Fruit fly (Drosophila melanogaster) whole organism, wandering third instar larva: ENCODE data around the gene bmm.

Experiments used
- Abd-B ChIP-seq: fragments of >200 bp; optimal IDR thresholded peaks from 2 replicates; lab custom pipeline; 2017; ENCODE audit warnings: missing biosample characterization, missing genetic modification characterization
- CG9705 ChIP-seq: fragments of 200-800 bp; sonication (Bioruptor generic); optimal IDR thresholded peaks from 2 replicates; lab custom pipeline; 2018; ENCODE audit warnings: missing biosample characterization, mild to moderate bottlenecking, missing genetic modification characterization
- Dfd ChIP-seq: fragments of >200 bp; optimal IDR thresholded peaks from 2 replicates; lab custom pipeline; 2017; ENCODE audit warnings: missing biosample characterization, missing genetic modification characterization
- Dif ChIP-seq: fragments of 200-275, 200-300 bp; sonication (Bioruptor generic); optimal IDR thresholded peaks from 2 replicates; lab custom pipeline; 2018; ENCODE audit warnings: missing biosample characterization, missing genetic modification characterization; ENCODE audit not compliant: partially characterized antibody
- HLH106 ChIP-seq: fragments of 200-800 bp; optimal IDR thresholded peaks from 3 replicates; lab custom pipeline; 2019; ENCODE audit warnings: missing biosample characterization, mild to moderate bottlenecking, missing genetic modification characterization, moderate library complexity
- Hr83 ChIP-seq: fragments of 200-300 bp; sonication (Bioruptor generic); optimal IDR thresholded peaks from 2 replicates; lab custom pipeline; 2016; ENCODE audit warnings: missing biosample characterization, mild to moderate bottlenecking, missing genetic modification characterization, moderate library complexity; ENCODE audit not compliant: poor library complexity, severe bottlenecking
- Sp1 ChIP-seq: fragments of 200-800 bp; sonication (Bioruptor generic); optimal IDR thresholded peaks from 3 replicates; lab custom pipeline; 2019; ENCODE audit warnings: missing biosample characterization, mild to moderate bottlenecking, missing genetic modification characterization, moderate library complexity
- Vsx2 ChIP-seq: fragments of 200-300, 225-300 bp; sonication (Bioruptor generic); optimal IDR thresholded peaks from 2 replicates; lab custom pipeline; 2018; ENCODE audit warnings: missing biosample characterization, missing genetic modification characterization; ENCODE audit not compliant: partially characterized antibody
- dmrt93B ChIP-seq: fragments of 200-800 bp; sonication (Bioruptor generic); optimal IDR thresholded peaks from 2 replicates; lab custom pipeline; 2018; ENCODE audit warnings: missing biosample characterization, mild to moderate bottlenecking, missing genetic modification characterization
- ey ChIP-seq: fragments of 200-800 bp; sonication (Bioruptor generic); optimal IDR thresholded peaks from 2 replicates; lab custom pipeline; 2016; ENCODE audit warnings: missing biosample characterization, missing genetic modification characterization
- rgr ChIP-seq: fragments of 200-800 bp; sonication (Bioruptor generic); optimal IDR thresholded peaks from 3 replicates; lab custom pipeline; 2016; ENCODE audit warnings: missing biosample characterization, mild to moderate bottlenecking, missing genetic modification characterization
- woc ChIP-seq: sonication (Bioruptor generic); optimal IDR thresholded peaks from 2 replicates; lab custom pipeline; 2016; ENCODE audit warnings: missing biosample characterization, mild to moderate bottlenecking, missing genetic modification characterization

bmm gene

dm6 chr3L:14728460-14728859 is 57.8 kb downstream of the bmm start, which contains the start of gene CG13473:
Gene CG13473 (plus strand): TSS chr3L:14728760.
- TF ChIP-seq HLH106 (tag; lab: Kevin White, UChicago) (no peak), Sp1 (GFP tag; lab: Kevin White, UChicago) (no peak), Abd-B (GFP tag; lab: Kevin White, UChicago) (no peak), woc (GFP tag; lab: Kevin White, UChicago) (no peak), Dfd (GFP tag; lab: Kevin White, UChicago) (no peak), Dif (GFP tag; lab: Kevin White, UChicago) (no peak), rgr (GFP tag; lab: Kevin White, UChicago) (no peak), Vsx2 (GFP tag; lab: Kevin White, UChicago) (no peak), dmrt93B (GFP tag; lab: Kevin White, UChicago) (no peak), Hr83 (GFP tag; lab: Kevin White, UChicago) (no peak), CG9705 (no peak), ey (GFP tag; lab: Kevin White, UChicago) (no peak)
